Worm (Caenorhabditis elegans) whole organism, L1 larva: ENCODE data around the gene npr-22.

ENCODE experiments used
- C04F5.9 ChIP-seq: sonication (generic microtip); optimal IDR thresholded peaks from 2 replicates; lab custom pipeline; 2016; ENCODE audit warnings: missing genetic modification characterization, missing compliant biosample characterization
- C16A3.4 ChIP-seq: fragments of 150-350 bp; optimal IDR thresholded peaks from 2 replicates; lab custom pipeline; 2014; ENCODE audit warnings: missing biosample characterization, missing genetic modification characterization
- C34B4.2 ChIP-seq: sonication (generic microtip); optimal IDR thresholded peaks from 2 replicates; lab custom pipeline; 2017; ENCODE audit warnings: mild to moderate bottlenecking, missing genetic modification characterization, missing compliant biosample characterization
- F16B12.6 ChIP-seq: fragments of 150-350 bp; optimal IDR thresholded peaks from 2 replicates; lab custom pipeline; 2014; ENCODE audit warnings: missing biosample characterization, missing genetic modification characterization
- Y116A8C.19 ChIP-seq: sonication (generic microtip); optimal IDR thresholded peaks from 2 replicates; lab custom pipeline; 2016; ENCODE audit warnings: missing compliant biosample characterization, missing genetic modification characterization, borderline replicate concordance
- aha-1 ChIP-seq: fragments of 150-350 bp; optimal IDR thresholded peaks from 2 replicates; lab custom pipeline; 2014; ENCODE audit warnings: missing biosample characterization, missing genetic modification characterization
- ama-1 ChIP-seq: fragments of 150-350 bp; optimal IDR thresholded peaks from 2 replicates; lab custom pipeline; 2014
- blmp-1 ChIP-seq: fragments of 150-350 bp; optimal IDR thresholded peaks from 2 replicates; lab custom pipeline; 2014; ENCODE audit warnings: missing biosample characterization, missing genetic modification characterization
- ceh-82 ChIP-seq, 3 experiments: fragments of 150-350 bp in 1 of 3; sonication (generic microtip) in 2 of 3; optimal IDR thresholded peaks; 2 replicates each; lab custom pipeline; 2014 to 2017; ENCODE audit warnings: missing biosample characterization in 3 of 3, missing genetic modification characterization in 3 of 3
- dpl-1 ChIP-seq, 3 experiments: fragments of 150-350 bp in 2 of 3; sonication (generic microtip) in 1 of 3; optimal IDR thresholded peaks; 2 replicates each; lab custom pipeline; 2014 to 2017; ENCODE audit warnings: missing biosample characterization in 3 of 3, missing genetic modification characterization in 3 of 3, missing genetic modification reagents in 3 of 3
- efl-1 ChIP-seq, 4 experiments: fragments of 150-350 bp; optimal IDR thresholded peaks in 3 of 4; peaks in 1 of 4; 1 replicate in 1 of 4; 2 replicates in 3 of 4; lab custom pipeline; 2014; ENCODE audit warnings: missing biosample characterization in 2 of 4, missing genetic modification characterization in 2 of 4, missing genetic modification reagents in 2 of 4
- efl-3 ChIP-seq: fragments of 200-800 bp; sonication (Bioruptor generic); optimal IDR thresholded peaks from 2 replicates; lab custom pipeline; 2018; ENCODE audit warnings: mild to moderate bottlenecking, missing genetic modification characterization, missing compliant biosample characterization
- elt-2 ChIP-seq: sonication (generic microtip); optimal IDR thresholded peaks from 2 replicates; lab custom pipeline; 2016; ENCODE audit warnings: missing genetic modification characterization, mild to moderate bottlenecking, inconsistent platforms, missing compliant biosample characterization, missing genetic modification reagents
- fkh-10 ChIP-seq: sonication (generic microtip); optimal IDR thresholded peaks from 2 replicates; lab custom pipeline; 2017; ENCODE audit warnings: missing biosample characterization, missing genetic modification reagents, missing genetic modification characterization
- fkh-4 ChIP-seq: sonication (generic microtip); optimal IDR thresholded peaks from 2 replicates; lab custom pipeline; 2016; ENCODE audit warnings: missing compliant biosample characterization, missing genetic modification characterization, borderline replicate concordance
- fos-1 ChIP-seq: fragments of 150-350 bp; optimal IDR thresholded peaks from 2 replicates; lab custom pipeline; 2014; ENCODE audit warnings: missing biosample characterization, missing genetic modification characterization
- grh-1 ChIP-seq: fragments of 200-800 bp; sonication (Bioruptor generic); IDR thresholded peaks from 2 replicates; pipeline ENCODE4 v1.3.6; 2022; ENCODE audit warnings: missing genetic modification reagents, missing genetic modification characterization, missing compliant biosample characterization
- irx-1 ChIP-seq: sonication (generic microtip); optimal IDR thresholded peaks from 2 replicates; lab custom pipeline; 2016; ENCODE audit warnings: missing genetic modification characterization, missing compliant biosample characterization
- lin-13 ChIP-seq: fragments of 150-350 bp; optimal IDR thresholded peaks from 2 replicates; lab custom pipeline; 2014; ENCODE audit warnings: missing biosample characterization, missing genetic modification reagents, missing genetic modification characterization
- lin-14 ChIP-seq: fragments of 200-800 bp; sonication (Bioruptor generic); optimal IDR thresholded peaks from 2 replicates; lab custom pipeline; 2018; ENCODE audit warnings: mild to moderate bottlenecking, missing genetic modification characterization, moderate library complexity, missing compliant biosample characterization
- lir-3 ChIP-seq: sonication (generic microtip); optimal IDR thresholded peaks from 2 replicates; lab custom pipeline; 2016; ENCODE audit warnings: mild to moderate bottlenecking, missing genetic modification characterization, moderate library complexity, missing compliant biosample characterization; ENCODE audit not compliant: poor library complexity
- lsy-2 ChIP-seq, 2 experiments: fragments of 150-350 bp; optimal IDR thresholded peaks; 2 replicates each; lab custom pipeline; 2014; ENCODE audit warnings: missing biosample characterization in 2 of 2, missing genetic modification characterization in 2 of 2
- mef-2 ChIP-seq: fragments of 150-350 bp; optimal IDR thresholded peaks from 2 replicates; lab custom pipeline; 2014; ENCODE audit warnings: missing biosample characterization, missing genetic modification characterization
- nhr-11 ChIP-seq: fragments of 150-350 bp; optimal IDR thresholded peaks from 2 replicates; lab custom pipeline; 2014; ENCODE audit warnings: missing biosample characterization, missing genetic modification characterization
- nhr-19 ChIP-seq: fragments of 200-800 bp; sonication (Bioruptor generic); conservative IDR thresholded peaks from 2 replicates; pipeline ENCODE4 v1.3.6; 2022; ENCODE audit warnings: missing genetic modification characterization, missing compliant biosample characterization
- nhr-20 ChIP-seq: sonication (generic microtip); optimal IDR thresholded peaks from 2 replicates; lab custom pipeline; 2016; ENCODE audit warnings: mild to moderate bottlenecking, missing genetic modification characterization, missing compliant biosample characterization
- nhr-237 ChIP-seq: fragments of 150-350 bp; optimal IDR thresholded peaks from 2 replicates; lab custom pipeline; 2014; ENCODE audit warnings: missing biosample characterization, missing genetic modification characterization
- nhr-47 ChIP-seq: sonication (generic microtip); optimal IDR thresholded peaks from 2 replicates; lab custom pipeline; 2016; ENCODE audit warnings: mild to moderate bottlenecking, missing genetic modification characterization, moderate library complexity, missing compliant biosample characterization
- nhr-71 ChIP-seq: sonication (generic microtip); optimal IDR thresholded peaks from 2 replicates; lab custom pipeline; 2016; ENCODE audit warnings: mild to moderate bottlenecking, missing genetic modification characterization, moderate library complexity, missing compliant biosample characterization
- nhr-77 ChIP-seq: fragments of 150-350 bp; optimal IDR thresholded peaks from 2 replicates; lab custom pipeline; 2014; ENCODE audit warnings: missing biosample characterization, missing genetic modification characterization
- nhr-84 ChIP-seq: sonication (generic microtip); optimal IDR thresholded peaks from 2 replicates; lab custom pipeline; 2017; ENCODE audit warnings: missing biosample characterization, missing genetic modification characterization
- nhr-85 ChIP-seq: sonication (generic microtip); peaks from one replicate; lab custom pipeline; 2016; ENCODE audit warnings: missing genetic modification characterization, inconsistent platforms, missing compliant biosample characterization
- nhr-90 ChIP-seq: sonication (generic microtip); optimal IDR thresholded peaks from 2 replicates; lab custom pipeline; 2016; ENCODE audit warnings: mild to moderate bottlenecking, missing genetic modification characterization, missing compliant biosample characterization; ENCODE audit not compliant: poor library complexity
- pax-3 ChIP-seq: fragments of 200-800 bp; sonication (Bioruptor generic); optimal IDR thresholded peaks from 2 replicates; lab custom pipeline; 2018; ENCODE audit warnings: mild to moderate bottlenecking, missing genetic modification characterization, moderate library complexity, missing compliant biosample characterization
- pqm-1 ChIP-seq: sonication (generic microtip); optimal IDR thresholded peaks from 3 replicates; lab custom pipeline; 2017; ENCODE audit warnings: missing biosample characterization, missing genetic modification characterization
- snpc-4 ChIP-seq: fragments of 150-350 bp; optimal IDR thresholded peaks from 2 replicates; lab custom pipeline; 2014; ENCODE audit warnings: missing biosample characterization, missing genetic modification characterization
- sptf-1 ChIP-seq: fragments of 150-350 bp; optimal IDR thresholded peaks from 2 replicates; lab custom pipeline; 2014; ENCODE audit warnings: missing biosample characterization, missing genetic modification characterization
- sup-37 ChIP-seq: fragments of 200-800 bp; sonication (Bioruptor generic); optimal IDR thresholded peaks from 2 replicates; lab custom pipeline; 2018; ENCODE audit warnings: mild to moderate bottlenecking, missing genetic modification characterization, missing compliant biosample characterization
- swsn-7 ChIP-seq: sonication (generic microtip); optimal IDR thresholded peaks from 2 replicates; lab custom pipeline; 2016; ENCODE audit warnings: missing genetic modification characterization, missing compliant biosample characterization
- tbx-2 ChIP-seq: sonication (generic microtip); optimal IDR thresholded peaks from 2 replicates; lab custom pipeline; 2016; ENCODE audit warnings: missing genetic modification characterization, missing compliant biosample characterization
- tlp-1 ChIP-seq: fragments of 150-350 bp; optimal IDR thresholded peaks from 2 replicates; lab custom pipeline; 2014; ENCODE audit warnings: missing biosample characterization, missing genetic modification characterization
- unc-30 ChIP-seq: sonication (generic microtip); optimal IDR thresholded peaks from 2 replicates; lab custom pipeline; 2017; ENCODE audit warnings: missing biosample characterization, missing genetic modification characterization
- unc-98 ChIP-seq: fragments of 200-800 bp; sonication (Bioruptor generic); IDR thresholded peaks from 2 replicates; pipeline ENCODE4 v1.3.6; 2022; ENCODE audit warnings: missing genetic modification characterization, missing compliant biosample characterization
- vab-15 ChIP-seq: sonication (generic microtip); optimal IDR thresholded peaks from 2 replicates; lab custom pipeline; 2017; ENCODE audit warnings: missing genotype, mild to moderate bottlenecking, missing genetic modification characterization, missing compliant biosample characterization
- xbp-1 ChIP-seq: sonication (generic microtip); optimal IDR thresholded peaks from 2 replicates; lab custom pipeline; 2016; ENCODE audit warnings: missing genetic modification characterization, missing compliant biosample characterization
- zag-1 ChIP-seq: fragments of 150-350 bp; optimal IDR thresholded peaks from 2 replicates; lab custom pipeline; 2014; ENCODE audit warnings: missing biosample characterization, missing genetic modification characterization
- ztf-11 ChIP-seq, 2 experiments: sonication (generic microtip); optimal IDR thresholded peaks; 2 replicates each; lab custom pipeline; 2016 to 2017; ENCODE audit warnings: missing genetic modification characterization in 2 of 2, missing biosample characterization in 1 of 2, missing compliant biosample characterization in 1 of 2
- ztf-4 ChIP-seq: fragments of 150-350 bp; optimal IDR thresholded peaks from 2 replicates; lab custom pipeline; 2014; ENCODE audit warnings: missing biosample characterization, missing genetic modification characterization

npr-22 gene

DNA sequence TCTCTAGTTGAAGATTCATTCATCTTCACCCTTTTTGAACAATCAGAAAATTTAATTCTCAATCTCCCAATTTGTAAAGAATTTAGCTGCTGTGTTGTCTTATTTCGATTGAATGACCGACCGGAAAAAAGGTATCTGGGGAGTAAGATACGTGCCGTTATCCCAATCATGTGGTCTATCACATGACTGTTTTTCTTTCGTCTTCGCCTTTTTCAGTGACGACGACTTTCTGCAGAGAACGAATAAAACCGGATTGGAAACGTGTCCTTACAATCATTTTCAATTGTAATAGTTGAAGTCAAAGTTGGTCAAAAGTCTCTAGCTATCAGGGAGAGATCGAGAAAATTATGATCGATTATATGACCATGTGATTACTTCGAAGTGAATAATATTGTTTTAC, 30.2 kb upstream of the npr-22 start (continued):
- TF ChIP-seq nhr-47 (peak; percentile 69), nhr-90 (tag; lab: Kevin White, UChicago) (peak; percentile 84), nhr-71 (tag; lab: Kevin White, UChicago) (peak; percentile 92), efl-3 (GFP tag; lab: Kevin White, UChicago) (no peak), pqm-1 (tag; lab: Kevin White, UChicago) (no peak), Y116A8C.19 (tag; lab: Kevin White, UChicago) (no peak), elt-2 (tag; lab: Kevin White, UChicago) (no peak), nhr-19 (GFP tag; lab: Robert Waterston, UW) (peak; percentile 84), nhr-20 (tag; lab: Kevin White, UChicago) (peak; percentile 92), sptf-1 (tag; lab: Kevin White, UChicago) (no peak), ztf-11 (tag; optimal IDR thresholded peaks at IDR 0.05; lab: Kevin White, UChicago) (no peak), ama-1 (lab: Kevin White, UChicago) (no peak), fkh-10 (GFP tag; lab: Kevin White, UChicago) (no peak), tbx-2 (tag; lab: Kevin White, UChicago) (peak; percentile 72), C34B4.2 (tag; lab: Kevin White, UChicago) (no peak), vab-15 (tag; lab: Kevin White, UChicago) (no peak), lsy-2 (tag; optimal IDR thresholded peaks at IDR 0.05; lab: Kevin White, UChicago) (peak; percentile 40 to 74), unc-30 (tag; lab: Kevin White, UChicago) (no peak), xbp-1 (tag; lab: Kevin White, UChicago) (peak; percentile 72), grh-1 (GFP tag; lab: Robert Waterston, UW) (peak; percentile 95), nhr-11 (no peak), pax-3 (tag; lab: Kevin White, UChicago) (no peak), nhr-77 (tag; lab: Kevin White, UChicago) (no peak), unc-98 (GFP tag; lab: Robert Waterston, UW) (no peak), snpc-4 (tag; lab: Kevin White, UChicago) (no peak), irx-1 (peak; percentile 69), C04F5.9 (tag; lab: Kevin White, UChicago) (no peak), nhr-237 (tag; lab: Kevin White, UChicago) (no peak), efl-1 (optimal IDR thresholded peaks at IDR 0.05; lab: Kevin White, UChicago) (peak in 1 of 2 experiments; percentile 27), efl-1 (GFP tag; optimal IDR thresholded peaks at IDR 0.05 in 1 of 2; lab: Kevin White, UChicago) (peak in 1 of 2 experiments; percentile 94), zag-1 (no peak)

DNA sequence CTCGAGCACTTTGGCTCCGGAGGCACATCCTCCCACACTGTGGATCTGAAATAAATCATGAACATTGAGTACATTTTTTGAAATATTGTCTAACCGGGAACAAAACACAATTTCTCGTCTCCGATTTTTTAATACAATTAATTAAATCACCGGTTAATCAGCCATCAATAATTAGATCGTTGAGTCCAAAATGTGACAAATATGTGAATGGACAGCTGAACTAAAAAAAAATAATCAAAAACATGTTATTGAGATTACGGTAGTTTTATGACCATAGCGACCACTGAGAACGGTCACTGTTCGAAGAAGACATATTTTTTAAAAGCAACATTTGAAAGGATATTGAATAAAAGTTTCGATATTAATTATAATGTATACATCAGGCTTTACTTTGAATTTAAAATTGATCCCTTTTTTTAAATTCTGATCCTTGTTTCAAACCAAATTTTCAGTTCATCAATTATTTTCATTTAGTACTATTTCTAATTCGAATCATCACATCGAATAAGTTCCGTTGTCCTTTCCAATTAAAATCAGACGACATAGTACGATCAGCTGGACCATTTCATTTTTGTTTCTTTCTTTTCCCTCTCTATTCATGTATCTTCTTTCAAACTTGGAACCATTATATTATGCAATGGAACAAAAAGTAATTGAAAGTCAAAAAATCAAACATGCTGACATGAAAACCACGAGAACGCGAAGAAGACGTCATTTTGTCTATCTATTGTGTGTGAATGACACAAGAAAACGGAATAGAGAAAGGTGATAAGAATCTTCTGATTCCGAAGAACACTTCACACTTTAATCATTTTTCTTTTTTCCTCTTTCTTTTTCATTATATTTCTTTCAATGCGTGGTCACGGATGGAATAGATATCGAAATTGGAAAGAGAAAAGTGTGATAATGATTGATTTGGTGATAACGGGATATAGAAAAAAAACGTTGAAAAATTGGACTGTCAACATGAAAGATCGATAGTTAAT, 28.9 kb upstream of the npr-22 start:
- peak in 1 of 3 experiments; percentile 4 for TF ChIP-seq dpl-1 (GFP tag; optimal IDR thresholded peaks at IDR 0.05; lab: Kevin White, UChicago)
- TF ChIP-seq C16A3.4 (tag; lab: Kevin White, UChicago) = peak; percentile 25
- TF ChIP-seq tlp-1 = peak; percentile 61
- peak; percentile 77 for TF ChIP-seq nhr-71 (tag; lab: Kevin White, UChicago)
- peak; percentile 65 for TF ChIP-seq tbx-2 (tag; lab: Kevin White, UChicago)
- no peak for TF ChIP-seq fkh-4 (tag; lab: Kevin White, UChicago)
- peak; percentile 33 for TF ChIP-seq xbp-1 (tag; lab: Kevin White, UChicago)
- TF ChIP-seq sup-37 = no peak
- TF ChIP-seq efl-3 (GFP tag; lab: Kevin White, UChicago) = no peak
- peak; percentile 98 for TF ChIP-seq elt-2 (tag; lab: Kevin White, UChicago)
- peak; percentile 28 for TF ChIP-seq ama-1 (lab: Kevin White, UChicago)
- TF ChIP-seq F16B12.6 (tag; lab: Kevin White, UChicago) = no peak
- TF ChIP-seq irx-1 = no peak
- no peak for TF ChIP-seq mef-2 (tag; lab: Kevin White, UChicago)
- peak; percentile 60 for TF ChIP-seq pqm-1 (tag; lab: Kevin White, UChicago)
- no peak for TF ChIP-seq efl-1 (optimal IDR thresholded peaks at IDR 0.05; lab: Kevin White, UChicago)
- TF ChIP-seq efl-1 (GFP tag; optimal IDR thresholded peaks at IDR 0.05 in 1 of 2; lab: Kevin White, UChicago) = peak in 1 of 2 experiments; percentile 54
- peak; percentile 51 for TF ChIP-seq lin-13 (GFP tag; lab: Kevin White, UChicago)
- TF ChIP-seq nhr-85 = peak; percentile 90
- TF ChIP-seq swsn-7 (tag; lab: Kevin White, UChicago) = no peak
- no peak for TF ChIP-seq pax-3 (tag; lab: Kevin White, UChicago)
- no peak for TF ChIP-seq ceh-82 (tag; optimal IDR thresholded peaks at IDR 0.05; lab: Kevin White, UChicago)
- TF ChIP-seq fos-1 (tag; lab: Kevin White, UChicago) = no peak
- TF ChIP-seq lin-14 (GFP tag; lab: Kevin White, UChicago) = peak; percentile 81
- TF ChIP-seq lir-3 (tag; lab: Kevin White, UChicago) = no peak
- TF ChIP-seq aha-1 (tag; lab: Kevin White, UChicago) = no peak
- peak; percentile 91 for TF ChIP-seq blmp-1
- peak; percentile 1 for TF ChIP-seq ztf-4 (tag; lab: Kevin White, UChicago)
- no peak for TF ChIP-seq nhr-84 (tag; lab: Kevin White, UChicago)
